Fruit fly (Drosophila melanogaster) whole organism, prepupa: ENCODE results near the gene CG31050.
A peak's percentile ranks its signal among the peaks of the same experiment; 100 is the strongest.

Source experiments
- CG4318 ChIP-seq: fragments of 200-800 bp; sonication (Bioruptor generic); optimal IDR thresholded peaks from 3 replicates; lab custom pipeline; 2017; ENCODE audit warnings: missing biosample characterization, mild to moderate bottlenecking, missing genetic modification characterization
- Eip78C ChIP-seq: fragments of 200-800 bp; sonication (Bioruptor generic); peaks from one replicate; lab custom pipeline; 2016; ENCODE audit warnings: missing biosample characterization, missing genetic modification characterization
- cyc ChIP-seq: fragments of 200-800 bp; sonication (Bioruptor generic); optimal IDR thresholded peaks from 3 replicates; lab custom pipeline; 2016; ENCODE audit warnings: missing biosample characterization, missing genetic modification characterization
- fd85E ChIP-seq: fragments of 200-800 bp; sonication (Bioruptor generic); optimal IDR thresholded peaks from 3 replicates; lab custom pipeline; 2016; ENCODE audit warnings: missing biosample characterization, missing genetic modification characterization
- lz ChIP-seq: fragments of 200-800 bp; sonication (Bioruptor generic); optimal IDR thresholded peaks from 3 replicates; lab custom pipeline; 2016; ENCODE audit warnings: missing biosample characterization, missing genetic modification characterization

DNA sequence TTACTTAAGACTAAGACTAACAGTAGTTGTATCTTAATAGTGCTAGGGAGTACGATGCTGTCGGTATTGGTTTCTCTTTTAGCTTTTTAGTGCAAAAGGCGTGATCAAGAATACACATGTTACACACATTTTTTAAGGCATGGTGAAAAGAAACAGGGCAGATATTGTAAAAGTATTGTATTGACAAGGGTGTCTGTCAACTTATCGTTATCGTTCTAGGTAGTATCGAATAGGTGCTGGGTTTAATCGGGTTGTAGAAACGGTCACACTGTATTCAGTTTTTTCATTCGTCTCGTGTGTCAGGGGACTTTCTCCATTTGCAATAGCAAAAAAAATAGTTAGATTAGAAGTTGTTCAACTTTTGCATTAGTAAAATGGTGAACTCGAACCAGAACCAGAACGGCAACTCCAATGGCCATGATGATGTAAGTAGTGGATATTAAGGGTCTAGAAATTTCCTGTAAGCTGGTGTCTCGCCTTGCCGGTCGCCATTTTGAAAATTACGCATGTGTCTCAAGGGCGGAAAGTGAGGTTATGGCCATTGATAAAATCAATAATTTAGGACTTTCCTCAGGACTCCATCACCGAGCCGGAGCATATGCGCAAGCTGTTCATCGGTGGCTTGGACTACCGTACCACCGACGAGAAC is 50.0 kb downstream of the CG31050 start:
- TF ChIP-seq fd85E (GFP tag; lab: Kevin White, UChicago) = no peak
- TF ChIP-seq CG4318 (GFP tag; lab: Kevin White, UChicago) = no peak
- peak; percentile 0 for TF ChIP-seq lz (GFP tag; lab: Kevin White, UChicago)
- TF ChIP-seq Eip78C (GFP tag; lab: Kevin White, UChicago) = peak; percentile 52
- no peak for TF ChIP-seq cyc (GFP tag; lab: Kevin White, UChicago)
